Fruit fly (Drosophila melanogaster): ENCODE results near the gene Prp18.

- TF ChIP-seq h (GFP tag; optimal IDR thresholded peaks at IDR 0.05) (no peak), Sp1 (GFP tag; optimal IDR thresholded peaks at IDR 0.05) (no peak), tai (GFP tag; optimal IDR thresholded peaks at IDR 0.05) (no peak), psq (GFP tag; optimal IDR thresholded peaks at IDR 0.05) (no peak), fru (GFP tag; optimal IDR thresholded peaks at IDR 0.05) (no peak), Dfd (GFP tag; optimal IDR thresholded peaks at IDR 0.05) (no peak), Mio (GFP tag; optimal IDR thresholded peaks at IDR 0.05) (no peak), Abd-B (GFP tag; optimal IDR thresholded peaks at IDR 0.05) (no peak), ey (GFP tag; optimal IDR thresholded peaks at IDR 0.05) (no peak), CG32264 (GFP tag; optimal IDR thresholded peaks at IDR 0.05) (no peak), CrebA (GFP tag; optimal IDR thresholded peaks at IDR 0.05; ENCODE audit: borderline replicate concordance) (no peak), Jra (GFP tag; optimal IDR thresholded peaks at IDR 0.05) (no peak), sv (GFP tag; optimal IDR thresholded peaks at IDR 0.05) (no peak)
These were observed 38.7 kb upstream of the Prp18 start for dm6 chr3R:19069740-19070139.

Measured in whole organism, wandering third instar larva.